Fruit fly (Drosophila melanogaster) whole organism, adult: Measurements from ENCODE around the gene Kmn2.
A peak's percentile ranks its signal among the peaks of the same experiment; 100 is the strongest.
"Not testable (repeated sequence)": the region's sequence is repeated elsewhere in the genome, so short reads cannot be mapped to it uniquely, and the experiment has no call there.

Source experiments
- CG11617 ChIP-seq: fragments of 200-800 bp; sonication (Bioruptor generic); optimal IDR thresholded peaks from 2 replicates; lab custom pipeline; 2017; ENCODE audit warnings: mild to moderate bottlenecking, missing biosample characterization, missing genetic modification reagents, missing genetic modification characterization
- CG12768 ChIP-seq: fragments of 200-800 bp; sonication (Bioruptor generic); optimal IDR thresholded peaks from 2 replicates; lab custom pipeline; 2017; ENCODE audit warnings: missing biosample characterization, missing genetic modification characterization, mild to moderate bottlenecking, moderate library complexity, missing genetic modification reagents
- CG14711 ChIP-seq: fragments of 200-800 bp; sonication (Bioruptor generic); optimal IDR thresholded peaks from 2 replicates; lab custom pipeline; 2018; ENCODE audit warnings: missing biosample characterization, mild to moderate bottlenecking, missing genetic modification characterization, moderate library complexity
- CG1620 ChIP-seq: fragments of 200-800 bp; sonication (Bioruptor generic); optimal IDR thresholded peaks from 2 replicates; lab custom pipeline; 2016; ENCODE audit warnings: missing biosample characterization, missing genetic modification characterization
- CG33017 ChIP-seq: fragments of 200-800 bp; sonication (Bioruptor generic); optimal IDR thresholded peaks from 2 replicates; lab custom pipeline; 2018; ENCODE audit warnings: missing biosample characterization, mild to moderate bottlenecking, missing genetic modification characterization, moderate library complexity
- CG5204 ChIP-seq: fragments of 200-800 bp; sonication (Bioruptor generic); optimal IDR thresholded peaks from 2 replicates; lab custom pipeline; 2016; ENCODE audit warnings: missing biosample characterization, missing genetic modification characterization
- CG7045 ChIP-seq: fragments of 200-800 bp; sonication (Bioruptor generic); optimal IDR thresholded peaks from 2 replicates; lab custom pipeline; 2017; ENCODE audit warnings: missing biosample characterization, mild to moderate bottlenecking, missing genetic modification characterization
- CG7101 ChIP-seq: fragments of 200-800 bp; sonication (Bioruptor generic); optimal IDR thresholded peaks from 2 replicates; lab custom pipeline; 2018; ENCODE audit warnings: missing biosample characterization, mild to moderate bottlenecking, missing genetic modification characterization, moderate library complexity
- Clk ChIP-seq: fragments of 200-800 bp; sonication (Bioruptor generic); optimal IDR thresholded peaks from 2 replicates; lab custom pipeline; 2017; ENCODE audit warnings: missing biosample characterization, missing genetic modification characterization
- Crg-1 ChIP-seq: fragments of 200-800 bp; sonication (Bioruptor generic); optimal IDR thresholded peaks from 2 replicates; lab custom pipeline; 2016; ENCODE audit warnings: missing biosample characterization, missing genetic modification characterization
- Hr96 ChIP-seq: fragments of 200-800 bp; sonication (Bioruptor generic); optimal IDR thresholded peaks from 2 replicates; lab custom pipeline; 2016; ENCODE audit warnings: missing biosample characterization, missing genetic modification characterization
- Mnt ChIP-seq: fragments of 200-800 bp; sonication (Bioruptor generic); optimal IDR thresholded peaks from 2 replicates; lab custom pipeline; 2016; ENCODE audit warnings: missing biosample characterization, mild to moderate bottlenecking, missing genetic modification characterization
- bab1 ChIP-seq: fragments of 200-800 bp; sonication (Bioruptor generic); optimal IDR thresholded peaks from 3 replicates; lab custom pipeline; 2019; ENCODE audit warnings: missing biosample characterization, mild to moderate bottlenecking, missing genetic modification characterization, moderate library complexity
- cic ChIP-seq: fragments of 200-800 bp; sonication (Bioruptor generic); optimal IDR thresholded peaks from 2 replicates; lab custom pipeline; 2017; ENCODE audit warnings: missing biosample characterization, mild to moderate bottlenecking, missing genetic modification characterization, moderate library complexity
- cnc ChIP-seq, 2 experiments: fragments of >200 bp; optimal IDR thresholded peaks; 2 replicates each; lab custom pipeline; 2017
- kay ChIP-seq: fragments of 200-800 bp; sonication (Bioruptor generic); peaks from one replicate; lab custom pipeline; 2016; ENCODE audit warnings: missing biosample characterization, missing genetic modification characterization, borderline replicate concordance
- ovo ChIP-seq: fragments of 200-800 bp; sonication (Bioruptor generic); optimal IDR thresholded peaks from 2 replicates; lab custom pipeline; 2016; ENCODE audit warnings: missing biosample characterization, missing genetic modification characterization
- pad ChIP-seq: fragments of 200-800 bp; sonication (Bioruptor generic); optimal IDR thresholded peaks from 3 replicates; lab custom pipeline; 2017; ENCODE audit warnings: missing biosample characterization, missing genetic modification characterization, mild to moderate bottlenecking, moderate library complexity, missing genetic modification reagents
- tj ChIP-seq: fragments of 200-800 bp; sonication (Bioruptor generic); optimal IDR thresholded peaks from 3 replicates; lab custom pipeline; 2017; ENCODE audit warnings: missing biosample characterization, mild to moderate bottlenecking, missing genetic modification characterization, moderate library complexity
- toe ChIP-seq: fragments of 200-800 bp; sonication (Bioruptor generic); optimal IDR thresholded peaks from 2 replicates; lab custom pipeline; 2016; ENCODE audit warnings: missing biosample characterization, missing genetic modification characterization

Gene Kmn2

DNA sequence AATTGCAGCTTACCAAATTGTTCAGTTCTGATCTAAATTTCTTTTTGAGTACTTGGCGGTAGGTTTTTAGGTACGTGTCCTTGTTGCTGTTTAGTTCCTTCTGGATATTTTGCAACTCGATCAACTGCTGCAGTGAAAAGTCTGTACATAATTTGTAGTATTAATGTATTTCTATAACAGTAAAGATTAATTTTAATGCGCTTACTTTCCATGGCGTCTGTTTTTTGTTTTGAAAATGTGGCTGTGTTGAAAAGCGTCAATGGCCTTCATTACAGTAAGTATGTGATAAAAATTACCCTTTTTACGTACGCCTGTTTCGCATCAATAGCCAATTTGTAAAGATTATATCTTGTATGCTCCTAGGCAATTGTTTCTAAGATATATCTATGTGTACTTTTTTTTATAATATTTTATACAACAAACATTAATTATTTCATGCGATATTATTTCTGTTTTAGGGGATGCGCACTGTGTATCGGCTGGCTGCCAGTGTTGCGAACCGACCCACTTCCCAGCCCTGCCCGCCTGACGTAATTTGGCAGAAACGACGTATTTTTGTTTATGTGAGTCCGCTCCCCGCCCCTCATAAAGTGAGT, at the start of gene Kmn2, which contains the start of gene CG2698:
Gene Kmn2 (minus strand): TSS at position 236 of the 596 bp plus-strand sequence.
Gene CG2698 (plus strand): TSS at position 489 of the 596 bp plus-strand sequence.
- peak; percentile 88 for TF ChIP-seq toe (GFP tag; lab: Kevin White, UChicago)
- peak; percentile 74 for TF ChIP-seq tj (GFP tag; lab: Kevin White, UChicago)
- TF ChIP-seq CG5204, result peak; percentile 92
- TF ChIP-seq Crg-1 (GFP tag; lab: Kevin White, UChicago), result peak; percentile 97
- peak; percentile 93 for TF ChIP-seq CG1620
- peak; percentile 95 for TF ChIP-seq CG33017 (tag; lab: Kevin White, UChicago)
- peak; percentile 90 for TF ChIP-seq bab1 (GFP tag; lab: Kevin White, UChicago)
- peak; percentile 93 for TF ChIP-seq ovo (GFP tag; lab: Kevin White, UChicago)
- peak; percentile 88 for TF ChIP-seq Mnt (GFP tag; lab: Kevin White, UChicago)
- peak; percentile 96 for TF ChIP-seq CG7045 (GFP tag; lab: Kevin White, UChicago)
- TF ChIP-seq CG14711 (tag; lab: Kevin White, UChicago), result peak; percentile 90
- peak; percentile 97 for TF ChIP-seq CG7101 (tag; lab: Kevin White, UChicago)
- TF ChIP-seq pad (GFP tag; lab: Kevin White, UChicago), result peak; percentile 90
- peak; percentile 91 for TF ChIP-seq kay (GFP tag; lab: Kevin White, UChicago)
- peak; percentile 98 for TF ChIP-seq CG12768 (GFP tag; lab: Kevin White, UChicago)
- TF ChIP-seq CG11617 (GFP tag; lab: Kevin White, UChicago), result peak; percentile 94
- TF ChIP-seq cnc (optimal IDR thresholded peaks at IDR 0.05; lab: Kevin White, UChicago), result no peak
- peak; percentile 80 for TF ChIP-seq Clk (GFP tag; lab: Kevin White, UChicago)
- peak; percentile 82 for TF ChIP-seq cic (GFP tag; lab: Kevin White, UChicago)
- TF ChIP-seq Hr96 (GFP tag; lab: Kevin White, UChicago), result no peak

DNA sequence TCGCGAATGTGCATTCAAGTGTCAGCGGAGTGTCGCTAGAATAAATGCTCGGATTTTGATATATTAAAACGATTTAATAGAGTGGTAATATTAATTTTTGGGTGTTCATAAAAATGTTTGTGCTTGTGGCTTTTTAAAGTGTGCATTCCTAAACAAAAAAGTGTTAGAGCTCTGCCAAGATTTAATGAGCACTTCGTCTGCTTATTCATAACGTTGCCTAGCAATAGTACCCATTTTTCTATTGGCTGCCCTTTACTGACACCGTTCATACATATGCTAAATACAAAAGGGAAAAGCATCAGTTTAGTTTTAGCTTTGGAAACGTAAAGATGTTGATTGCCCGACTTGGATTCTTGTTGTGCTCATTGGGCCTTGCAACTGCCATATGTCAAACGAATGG, 48.3 kb upstream of the Kmn2 start, which contains the start of gene CG43061:
Gene CG43061 (plus strand): TSS at position 301 of the 400 bp plus-strand sequence.
- not testable (repeated sequence) for TF ChIP-seq CG1620; tj (GFP tag; lab: Kevin White, UChicago); CG33017 (tag; lab: Kevin White, UChicago)

DNA sequence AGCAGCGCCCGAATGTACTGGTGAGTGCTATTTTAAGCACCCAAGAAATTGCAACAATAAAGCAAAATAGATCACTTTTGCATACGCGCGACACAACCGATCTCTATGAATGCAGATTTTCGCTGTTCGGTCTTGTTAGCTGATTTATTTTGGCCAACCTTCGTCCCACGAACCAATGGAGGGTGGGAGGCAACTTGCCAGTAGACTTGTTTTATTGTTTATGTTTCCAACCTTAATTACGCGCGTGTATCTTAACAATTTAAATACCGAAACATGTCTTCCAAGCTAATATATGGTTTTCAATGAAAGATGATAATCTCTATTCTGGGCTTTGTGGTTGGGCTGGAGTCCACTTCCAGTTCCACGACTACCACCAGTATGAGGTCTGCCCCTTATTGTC, 47.8 kb upstream of the Kmn2 start, which contains the start of gene CG43618:
Gene CG43618 (plus strand): TSS at position 301 of the 400 bp plus-strand sequence.
- TF ChIP-seq toe (GFP tag; lab: Kevin White, UChicago); Clk (GFP tag; lab: Kevin White, UChicago); CG1620: not testable (repeated sequence)

DNA sequence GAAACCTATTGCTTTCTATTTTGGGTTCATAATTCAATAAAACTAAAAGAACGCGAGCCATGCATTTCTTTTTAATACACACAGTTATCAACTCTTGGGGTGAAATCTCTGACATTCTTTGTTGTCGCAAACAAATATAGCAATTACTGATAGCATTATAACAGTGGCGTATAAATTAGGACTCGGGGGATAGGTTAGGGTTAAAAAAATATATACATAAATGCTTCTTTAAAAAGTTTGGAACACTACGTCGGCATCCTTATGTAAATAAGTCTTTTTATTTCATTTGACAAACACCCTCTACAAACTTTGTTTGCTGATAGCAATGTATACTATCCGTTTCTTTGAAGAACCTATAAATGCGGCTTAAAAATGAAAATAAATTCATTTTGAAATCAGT, 39.7 kb upstream of the Kmn2 start, which contains the start of gene CG43060:
Gene CG43060 (plus strand): TSS at position 382 of the 400 bp plus-strand sequence.
- TF ChIP-seq toe (GFP tag; lab: Kevin White, UChicago), result no peak
- TF ChIP-seq kay (GFP tag; lab: Kevin White, UChicago), result peak; percentile 31

DNA sequence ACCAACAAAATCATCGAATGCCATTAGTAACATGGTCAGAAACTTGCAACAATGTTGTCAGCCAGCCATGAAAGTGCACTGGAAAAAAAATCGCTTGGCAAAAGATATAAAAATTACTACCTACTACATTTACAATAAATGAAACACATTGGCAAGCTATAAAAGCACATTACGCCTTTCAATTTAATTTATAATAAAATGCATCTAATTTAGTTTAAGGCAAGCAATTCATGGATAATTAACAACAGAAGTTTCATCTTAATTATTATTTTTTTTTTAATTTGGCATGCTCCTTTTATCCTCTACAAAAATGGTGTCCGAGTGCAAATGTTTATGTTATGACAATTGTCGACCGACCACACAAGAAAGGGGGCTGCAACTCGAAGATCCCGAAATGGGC, 37.8 kb upstream of the Kmn2 start:
- TF ChIP-seq Mnt (GFP tag; lab: Kevin White, UChicago) (no peak), ovo (GFP tag; lab: Kevin White, UChicago) (no peak), CG12768 (GFP tag; lab: Kevin White, UChicago) (no peak), CG1620 (no peak), toe (GFP tag; lab: Kevin White, UChicago) (no peak), CG14711 (tag; lab: Kevin White, UChicago) (no peak), CG11617 (GFP tag; lab: Kevin White, UChicago) (no peak), CG7045 (GFP tag; lab: Kevin White, UChicago) (no peak), kay (GFP tag; lab: Kevin White, UChicago) (no peak), CG7101 (tag; lab: Kevin White, UChicago) (no peak), Hr96 (GFP tag; lab: Kevin White, UChicago) (no peak), tj (GFP tag; lab: Kevin White, UChicago) (no peak), pad (GFP tag; lab: Kevin White, UChicago) (no peak), Clk (GFP tag; lab: Kevin White, UChicago) (no peak)

DNA sequence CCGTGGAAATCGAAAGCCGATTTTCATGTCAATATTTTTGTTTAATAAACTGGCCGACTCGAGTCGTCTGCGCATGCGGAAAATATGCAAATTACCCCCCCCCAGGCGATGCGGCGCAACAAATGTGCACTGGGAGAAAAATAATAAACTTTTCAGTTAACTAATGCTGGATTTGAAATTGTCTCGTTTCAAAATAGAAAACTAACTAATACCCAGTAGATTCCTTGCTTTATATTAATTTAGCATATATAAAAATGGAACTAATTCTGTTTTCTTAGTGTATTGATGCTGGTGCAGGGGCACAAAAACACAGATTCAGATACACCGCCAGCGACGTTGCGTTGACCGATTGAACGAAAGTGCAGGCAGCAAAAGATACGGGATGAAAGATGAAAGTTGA, 36.8 kb upstream of the Kmn2 start:
- TF ChIP-seq CG12768 (GFP tag; lab: Kevin White, UChicago) (no peak), CG7101 (tag; lab: Kevin White, UChicago) (no peak), toe (GFP tag; lab: Kevin White, UChicago) (no peak), Crg-1 (GFP tag; lab: Kevin White, UChicago) (no peak), bab1 (GFP tag; lab: Kevin White, UChicago) (no peak), CG1620 (no peak), CG33017 (tag; lab: Kevin White, UChicago) (no peak), cic (GFP tag; lab: Kevin White, UChicago) (no peak), CG14711 (tag; lab: Kevin White, UChicago) (no peak), CG7045 (GFP tag; lab: Kevin White, UChicago) (no peak), kay (GFP tag; lab: Kevin White, UChicago) (no peak), pad (GFP tag; lab: Kevin White, UChicago) (no peak), Clk (GFP tag; lab: Kevin White, UChicago) (no peak), ovo (GFP tag; lab: Kevin White, UChicago) (no peak), CG5204 (no peak)
